Worm (Caenorhabditis elegans) whole organism, early embryonic: ENCODE results near the gene Y32F6A.4.

Source experiments
- ama-1 ChIP-seq: fragments of 150-350 bp; optimal IDR thresholded peaks from 2 replicates; lab custom pipeline; 2014
- ets-7 ChIP-seq: sonication (generic microtip); optimal IDR thresholded peaks from 2 replicates; lab custom pipeline; 2016; ENCODE audit warnings: missing genotype, missing genetic modification characterization, missing compliant biosample characterization
- hmbx-1 ChIP-seq: sonication (generic microtip); optimal IDR thresholded peaks from 2 replicates; lab custom pipeline; 2016; ENCODE audit warnings: mild to moderate bottlenecking, missing genetic modification characterization, missing compliant biosample characterization
- pes-1 ChIP-seq: fragments of 200-800 bp; sonication (Bioruptor generic); IDR thresholded peaks from 2 replicates; pipeline ENCODE4 v1.3.6; 2022; ENCODE audit warnings: missing genetic modification reagents, missing genetic modification characterization, missing compliant biosample characterization
- tbx-37 ChIP-seq: fragments of 200-800 bp; sonication (Bioruptor generic); conservative IDR thresholded peaks from 2 replicates; pipeline ENCODE4 v1.3.6; 2022; ENCODE audit warnings: missing genetic modification reagents, missing genetic modification characterization, missing compliant biosample characterization

DNA sequence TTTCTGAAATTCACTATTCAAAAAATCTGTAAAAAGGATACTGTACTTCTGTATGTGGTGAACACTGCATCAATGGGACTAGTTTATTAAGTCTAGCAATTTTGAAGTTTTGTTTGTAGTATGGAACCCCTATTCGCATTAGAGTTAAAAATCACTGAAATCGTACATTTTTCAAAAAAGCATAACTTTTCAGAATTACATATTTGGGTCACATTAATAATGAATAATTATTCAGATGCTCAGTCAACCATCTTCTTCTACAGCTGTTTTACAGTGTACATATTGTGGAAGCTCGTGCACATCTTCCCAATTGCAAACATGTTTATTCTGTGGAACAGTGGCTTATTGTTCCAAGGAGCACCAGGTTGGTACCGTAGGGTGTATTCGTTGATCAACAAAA lies 34.8 kb upstream of the Y32F6A.4 start:
- no peak for TF ChIP-seq ama-1 (lab: Kevin White, UChicago)
- TF ChIP-seq tbx-37 (GFP tag; lab: Robert Waterston, UW), result no peak
- TF ChIP-seq ets-7, result no peak
- TF ChIP-seq pes-1, result no peak
- no peak for TF ChIP-seq hmbx-1 (tag; lab: Kevin White, UChicago)
